Fruit fly (Drosophila melanogaster) whole organism: Measurements from ENCODE around the gene CG2519.

Experiments used
- Dll ChIP-seq: fragments of >200 bp; optimal IDR thresholded peaks from 2 replicates; lab custom pipeline; 2017
- EcR ChIP-seq, 2 experiments: fragments of >200 bp; optimal IDR thresholded peaks; 2 replicates each; lab custom pipeline; 2017; ENCODE audit warnings: missing biosample characterization in 2 of 2, missing genetic modification characterization in 2 of 2, missing genetic modification reagents in 2 of 2
- psq ChIP-seq: fragments of >200 bp; optimal IDR thresholded peaks from 2 replicates; lab custom pipeline; 2017
- usp ChIP-seq: fragments of >200 bp; optimal IDR thresholded peaks from 2 replicates; lab custom pipeline; 2017; ENCODE audit warnings: missing biosample characterization, missing genetic modification characterization, mixed read lengths

DNA sequence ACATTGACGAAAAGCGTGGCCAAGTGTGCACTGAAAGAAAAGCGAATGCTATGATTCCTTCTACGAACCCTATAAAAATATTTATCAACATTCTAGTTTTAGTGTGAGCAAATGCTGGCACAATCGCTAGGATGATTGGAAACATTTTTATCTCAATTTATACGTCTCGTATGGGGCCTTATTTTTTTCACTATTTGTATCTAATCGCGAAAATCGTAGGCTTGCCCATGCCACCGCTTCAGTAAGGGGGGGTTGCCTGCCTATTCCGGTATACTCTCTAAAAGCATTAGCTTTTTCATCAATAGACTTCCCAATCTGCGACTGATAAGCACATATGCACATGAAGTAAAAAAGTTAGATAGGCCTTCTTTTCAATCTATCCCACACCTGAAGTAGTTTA lies 18.0 kb upstream of the CG2519 start:
- no peak for TF ChIP-seq psq (lab: Kevin White, UChicago)
- no peak for TF ChIP-seq EcR (GFP tag; optimal IDR thresholded peaks at IDR 0.05; lab: Kevin White, UChicago)
- TF ChIP-seq Dll (lab: Kevin White, UChicago) = no peak
- no peak for TF ChIP-seq usp
